Worm (Caenorhabditis elegans) whole organism, L3 larva: ENCODE results near the gene F54H12.10.
"Not testable (repeated sequence)": the region's sequence is repeated elsewhere in the genome, so short reads cannot be mapped to it uniquely, and the experiment has no call there.

Source experiments
- R02D3.7 ChIP-seq: fragments of 150-350 bp; optimal IDR thresholded peaks from 2 replicates; lab custom pipeline; 2014; ENCODE audit warnings: missing biosample characterization, missing genetic modification characterization
- ZK546.5 ChIP-seq: sonication (generic microtip); optimal IDR thresholded peaks from 2 replicates; lab custom pipeline; 2017; ENCODE audit warnings: missing biosample characterization, missing genetic modification characterization
- aly-2 ChIP-seq: fragments of 150-350 bp; optimal IDR thresholded peaks from 2 replicates; lab custom pipeline; 2014; ENCODE audit warnings: missing biosample characterization, missing genetic modification characterization
- ama-1 ChIP-seq: fragments of 150-350 bp; optimal IDR thresholded peaks from 2 replicates; lab custom pipeline; 2018
- ceh-16 ChIP-seq: sonication (generic microtip); optimal IDR thresholded peaks from 2 replicates; lab custom pipeline; 2017; ENCODE audit warnings: missing biosample characterization, missing genetic modification characterization
- ceh-28 ChIP-seq: fragments of 150-350 bp; optimal IDR thresholded peaks from 2 replicates; lab custom pipeline; 2014; ENCODE audit warnings: missing biosample characterization, missing genetic modification reagents, missing genetic modification characterization
- ceh-82 ChIP-seq: fragments of 150-350 bp; optimal IDR thresholded peaks from 2 replicates; lab custom pipeline; 2014; ENCODE audit warnings: missing biosample characterization, missing genetic modification characterization
- ceh-9 ChIP-seq: sonication (generic microtip); optimal IDR thresholded peaks from 2 replicates; lab custom pipeline; 2018; ENCODE audit warnings: missing biosample characterization, missing genetic modification characterization
- daf-12 ChIP-seq: fragments of 150-350 bp; optimal IDR thresholded peaks from 2 replicates; lab custom pipeline; 2014; ENCODE audit warnings: missing biosample characterization, missing genetic modification reagents, missing genetic modification characterization
- egl-27 ChIP-seq: sonication (generic microtip); optimal IDR thresholded peaks from 4 replicates; lab custom pipeline; 2017; ENCODE audit warnings: missing biosample characterization, missing genetic modification reagents, missing genetic modification characterization
- egl-5 ChIP-seq: fragments of 150-350 bp; optimal IDR thresholded peaks from 2 replicates; lab custom pipeline; 2017; ENCODE audit warnings: missing biosample characterization, missing genetic modification reagents, missing genetic modification characterization, inconsistent platforms
- elt-2 ChIP-seq: sonication (generic microtip); optimal IDR thresholded peaks from 2 replicates; lab custom pipeline; 2016; ENCODE audit warnings: missing genetic modification reagents, mild to moderate bottlenecking, missing genetic modification characterization, missing compliant biosample characterization
- elt-3 ChIP-seq, 3 experiments: fragments of 150-350 bp in 1 of 3; sonication (generic microtip) in 2 of 3; optimal IDR thresholded peaks; 2 replicates in 2 of 3; 4 replicates in 1 of 3; lab custom pipeline; 2014 to 2017; ENCODE audit warnings: missing biosample characterization in 3 of 3, missing genetic modification characterization in 3 of 3
- eor-1 ChIP-seq, 2 experiments: fragments of 150-350 bp; optimal IDR thresholded peaks; 2 replicates each; lab custom pipeline; 2014 to 2018; ENCODE audit warnings: missing biosample characterization in 2 of 2, missing genetic modification characterization in 2 of 2
- fkh-10 ChIP-seq: sonication (generic microtip); optimal IDR thresholded peaks from 2 replicates; lab custom pipeline; 2017; ENCODE audit warnings: missing biosample characterization, missing genetic modification reagents, missing genetic modification characterization
- fkh-2 ChIP-seq: fragments of 150-350 bp; optimal IDR thresholded peaks from 2 replicates; lab custom pipeline; 2014; ENCODE audit warnings: missing biosample characterization, missing genetic modification reagents, missing genetic modification characterization
- fos-1 ChIP-seq: fragments of 150-350 bp; optimal IDR thresholded peaks from 2 replicates; lab custom pipeline; 2014; ENCODE audit warnings: missing biosample characterization, missing genetic modification characterization
- hmg-11 ChIP-seq: sonication (generic microtip); optimal IDR thresholded peaks from 2 replicates; lab custom pipeline; 2016; ENCODE audit warnings: missing genetic modification characterization, missing compliant biosample characterization
- lin-15B ChIP-seq: fragments of 150-350 bp; optimal IDR thresholded peaks from 2 replicates; lab custom pipeline; 2014; ENCODE audit warnings: missing biosample characterization, missing genetic modification characterization
- nhr-12 ChIP-seq: fragments of 150-350 bp; optimal IDR thresholded peaks from 2 replicates; lab custom pipeline; 2014; ENCODE audit warnings: missing biosample characterization, missing genetic modification characterization
- nhr-23 ChIP-seq: fragments of 150-350 bp; optimal IDR thresholded peaks from 2 replicates; lab custom pipeline; 2014; ENCODE audit warnings: missing biosample characterization, missing genetic modification reagents, missing genetic modification characterization
- nhr-237 ChIP-seq: fragments of 150-350 bp; optimal IDR thresholded peaks from 2 replicates; lab custom pipeline; 2014; ENCODE audit warnings: missing biosample characterization, missing genetic modification characterization
- nhr-25 ChIP-seq: sonication (generic microtip); optimal IDR thresholded peaks from 2 replicates; lab custom pipeline; 2017; ENCODE audit warnings: missing biosample characterization, missing genetic modification characterization
- nhr-67 ChIP-seq: fragments of 150-350 bp; optimal IDR thresholded peaks from 2 replicates; lab custom pipeline; 2014; ENCODE audit warnings: missing biosample characterization, missing genetic modification characterization
- nhr-76 ChIP-seq: fragments of 150-350 bp; sonication (generic microtip); optimal IDR thresholded peaks from 5 replicates; lab custom pipeline; 2014; ENCODE audit warnings: missing biosample characterization, missing genetic modification characterization
- pha-4 ChIP-seq: fragments of 150-350 bp; optimal IDR thresholded peaks from 2 replicates; lab custom pipeline; 2014; ENCODE audit warnings: missing biosample characterization, missing genetic modification reagents, missing genetic modification characterization
- pqm-1 ChIP-seq: fragments of 150-350 bp; optimal IDR thresholded peaks from 2 replicates; lab custom pipeline; 2017; ENCODE audit warnings: missing biosample characterization, missing genetic modification characterization, inconsistent platforms
- skn-1 ChIP-seq: fragments of 150-350 bp; optimal IDR thresholded peaks from 2 replicates; lab custom pipeline; 2014; ENCODE audit warnings: missing biosample characterization, missing genetic modification characterization
- snpc-4 ChIP-seq: fragments of 150-350 bp; optimal IDR thresholded peaks from 2 replicates; lab custom pipeline; 2014; ENCODE audit warnings: missing biosample characterization, missing genetic modification characterization
- tbx-2 ChIP-seq: sonication (generic microtip); optimal IDR thresholded peaks from 2 replicates; lab custom pipeline; 2016; ENCODE audit warnings: mild to moderate bottlenecking, missing genetic modification characterization, missing compliant biosample characterization
- unc-39 ChIP-seq: sonication (generic microtip); optimal IDR thresholded peaks from 4 replicates; lab custom pipeline; 2017; ENCODE audit warnings: missing biosample characterization, missing genetic modification characterization
- unc-62 ChIP-seq: fragments of 150-350 bp; sonication (generic microtip); optimal IDR thresholded peaks from 4 replicates; lab custom pipeline; 2014; ENCODE audit warnings: missing biosample characterization, missing genetic modification reagents, missing genetic modification characterization
- zag-1 ChIP-seq: fragments of 150-350 bp; optimal IDR thresholded peaks from 2 replicates; lab custom pipeline; 2014; ENCODE audit warnings: missing biosample characterization, missing genetic modification characterization
- ztf-11 ChIP-seq: fragments of 150-350 bp; optimal IDR thresholded peaks from 2 replicates; lab custom pipeline; 2014; ENCODE audit warnings: missing biosample characterization, missing genetic modification characterization
- ztf-4 ChIP-seq: fragments of 150-350 bp; optimal IDR thresholded peaks from 2 replicates; lab custom pipeline; 2014; ENCODE audit warnings: missing biosample characterization, missing genetic modification characterization

Gene F54H12.10

DNA sequence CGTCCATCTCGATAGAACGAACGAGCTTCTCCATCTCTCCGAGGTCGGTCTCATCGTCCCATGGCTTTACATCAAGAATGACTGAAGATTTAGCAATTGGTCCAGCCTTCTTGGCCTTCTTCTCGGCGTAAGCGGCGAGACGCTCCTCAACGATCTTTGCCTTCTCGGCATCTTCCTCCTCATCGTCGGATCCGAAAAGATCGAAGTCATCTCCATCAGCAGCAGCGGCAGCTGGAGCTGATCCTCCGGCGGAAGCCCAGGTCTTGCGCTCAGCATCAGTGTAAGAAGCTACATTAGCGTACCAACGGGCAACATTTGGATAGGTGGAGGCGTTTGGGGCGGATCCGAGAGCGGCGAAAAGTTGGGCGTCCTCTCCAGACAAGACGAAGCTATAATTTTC, 13.9 kb upstream of the F54H12.10 start:
- TF ChIP-seq ceh-9 (tag; lab: Kevin White, UChicago) = no peak
- no peak for TF ChIP-seq fkh-10 (GFP tag; lab: Kevin White, UChicago)
- TF ChIP-seq ztf-11 (tag; lab: Kevin White, UChicago) = no peak
- no peak for TF ChIP-seq ceh-28 (tag; lab: Kevin White, UChicago)
- no peak for TF ChIP-seq aly-2 (tag; lab: Kevin White, UChicago)
- no peak for TF ChIP-seq nhr-12
- no peak for TF ChIP-seq nhr-23 (tag; lab: Kevin White, UChicago)
- no peak for TF ChIP-seq nhr-76 (tag; lab: Kevin White, UChicago)

DNA sequence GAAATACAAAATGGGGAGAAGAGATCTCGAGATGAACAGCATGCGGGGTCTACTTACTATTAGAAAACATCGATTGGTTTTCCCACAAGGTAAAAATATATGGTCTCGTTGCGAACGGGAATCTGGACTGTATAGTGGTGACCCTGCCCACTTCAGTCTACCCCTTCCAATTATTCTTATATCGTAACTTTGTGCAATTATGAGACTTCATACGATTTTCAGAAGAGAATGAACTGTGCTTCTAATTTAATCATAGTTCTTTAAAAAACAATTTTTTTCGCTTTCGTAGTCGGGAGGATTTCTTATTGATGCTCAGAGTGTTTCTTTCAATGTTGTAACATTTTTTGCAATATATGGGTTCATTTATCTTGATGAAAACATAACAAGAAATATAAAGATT, 13.3 kb upstream of the F54H12.10 start, which contains the start of gene F54H12.5:
TSS of gene F54H12.5 (minus strand) at position 101 of the 400 bp plus-strand sequence.
- TF ChIP-seq unc-62 = no peak
- TF ChIP-seq aly-2 (tag; lab: Kevin White, UChicago) = no peak
- TF ChIP-seq fkh-2 = no peak
- TF ChIP-seq ceh-82 (tag; lab: Kevin White, UChicago) = no peak
- TF ChIP-seq ceh-9 (tag; lab: Kevin White, UChicago) = no peak
- TF ChIP-seq ceh-16 (tag; lab: Kevin White, UChicago) = no peak
- no peak for TF ChIP-seq ZK546.5
- no peak for TF ChIP-seq tbx-2
- TF ChIP-seq R02D3.7 (tag; lab: Kevin White, UChicago) = no peak
- TF ChIP-seq elt-3 (tag; optimal IDR thresholded peaks at IDR 0.05; lab: Kevin White, UChicago) = no peak
- no peak for TF ChIP-seq hmg-11 (tag; lab: Kevin White, UChicago)
- TF ChIP-seq skn-1 (tag; lab: Kevin White, UChicago) = no peak
- TF ChIP-seq pha-4 = no peak
- TF ChIP-seq ztf-11 (tag; lab: Kevin White, UChicago) = no peak
- no peak for TF ChIP-seq nhr-25 (tag; lab: Kevin White, UChicago)
- no peak for TF ChIP-seq ama-1 (lab: Kevin White, UChicago)
- no peak for TF ChIP-seq fos-1 (tag; lab: Kevin White, UChicago)
- no peak for TF ChIP-seq nhr-67
- TF ChIP-seq egl-5 (tag; lab: Kevin White, UChicago) = no peak

DNA sequence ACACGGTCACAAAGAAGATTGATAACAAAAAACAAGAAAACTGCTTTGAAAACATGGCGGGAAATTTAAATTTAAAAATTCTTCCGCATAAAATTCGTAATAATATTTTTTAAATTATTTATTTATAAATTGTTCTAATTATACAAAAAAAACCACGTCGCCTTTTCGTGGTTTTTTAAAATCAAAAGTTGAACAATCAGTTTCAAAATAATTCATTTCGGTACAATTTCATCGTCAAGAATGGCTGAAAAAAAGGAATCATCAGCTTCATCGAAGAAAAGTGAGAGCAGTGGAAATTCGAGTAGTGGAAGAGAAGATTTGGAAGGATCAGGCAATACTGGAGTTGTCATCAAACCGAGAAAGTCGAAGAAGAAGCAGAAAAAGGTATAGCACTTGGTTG, 10.3 kb upstream of the F54H12.10 start, which contains the start of the genes F54H12.8 and F54H12.7:
TSS of gene F54H12.8 (minus strand) at position 101 of the 400 bp plus-strand sequence.
TSS of gene F54H12.7 (plus strand) at position 229 of the 400 bp plus-strand sequence.
- TF ChIP-seq elt-2 (tag; lab: Kevin White, UChicago) = no peak
- no peak for TF ChIP-seq ztf-4 (tag; lab: Kevin White, UChicago)
- TF ChIP-seq nhr-12 = no peak
- no peak for TF ChIP-seq skn-1 (tag; lab: Kevin White, UChicago)
- TF ChIP-seq daf-12 (tag; lab: Kevin White, UChicago) = no peak
- no peak for TF ChIP-seq zag-1 (tag; lab: Kevin White, UChicago)
- TF ChIP-seq elt-3 (tag; optimal IDR thresholded peaks at IDR 0.05; lab: Kevin White, UChicago) = no peak
- TF ChIP-seq pha-4 = no peak
- no peak for TF ChIP-seq hmg-11 (tag; lab: Kevin White, UChicago)
- no peak for TF ChIP-seq snpc-4 (tag; lab: Kevin White, UChicago)
- TF ChIP-seq fkh-10 (GFP tag; lab: Kevin White, UChicago) = no peak
- no peak for TF ChIP-seq eor-1 (tag; optimal IDR thresholded peaks at IDR 0.05; lab: Kevin White, UChicago)

DNA sequence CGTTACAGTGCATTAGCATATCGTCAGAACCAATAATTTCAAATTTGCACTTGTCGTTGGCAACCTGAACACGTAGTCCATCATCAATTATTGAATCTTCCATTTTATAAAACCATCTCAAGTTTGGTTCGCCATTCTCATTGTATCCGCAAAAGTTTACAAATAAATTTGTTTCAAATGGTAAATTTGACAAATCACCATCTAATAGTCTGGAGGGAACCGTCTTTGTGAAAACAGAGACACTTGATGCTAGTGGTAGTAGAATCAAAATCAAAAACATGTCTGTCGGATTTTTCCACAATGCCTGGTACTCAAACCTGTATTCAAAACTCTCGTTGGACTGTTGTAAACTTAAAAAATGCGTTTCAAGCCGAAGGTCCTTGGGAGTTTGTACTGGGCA, 5.5 kb upstream of the F54H12.10 start, which contains the start of gene F54H12.2:
TSS of gene F54H12.2 (plus strand) at position 301 of the 400 bp plus-strand sequence.
- not testable (repeated sequence) for TF ChIP-seq lin-15B (tag; lab: Kevin White, UChicago); unc-39; egl-27

DNA sequence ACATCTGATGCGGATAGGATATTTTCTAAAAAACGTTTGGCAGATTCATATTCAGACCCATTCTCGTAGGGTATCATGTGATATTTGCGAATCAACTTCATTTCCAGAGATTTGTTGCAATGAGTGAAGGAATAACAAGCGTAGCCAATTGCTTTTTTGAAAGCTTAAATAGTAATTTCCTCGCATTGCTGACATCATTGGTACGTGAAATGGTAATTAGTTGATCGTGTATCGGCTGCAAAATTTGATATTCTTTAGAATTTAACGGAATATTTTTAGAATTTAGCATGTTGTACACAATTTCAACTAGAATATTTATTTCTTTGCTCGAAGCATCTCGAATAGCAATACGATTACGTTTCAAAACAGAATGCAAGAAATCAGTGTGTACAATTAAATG, 3.9 kb upstream of the F54H12.10 start, which contains the start of gene F54H12.4:
TSS of gene F54H12.4 (minus strand) at position 101 of the 400 bp plus-strand sequence.
- not testable (repeated sequence) for TF ChIP-seq daf-12 (tag; lab: Kevin White, UChicago); pqm-1; nhr-237 (tag; lab: Kevin White, UChicago)
- TF ChIP-seq, all 47 proteins: peak for 0; not testable (repeated sequence) for 47
